Fruit fly (Drosophila melanogaster) whole organism, embryonic: Measurements from ENCODE around the gene Cbl.

Experiments used
- Abd-B ChIP-seq: fragments of 200-800 bp; sonication (Bioruptor generic); optimal IDR thresholded peaks from 2 replicates; lab custom pipeline; 2018; ENCODE audit warnings: missing biosample characterization, mild to moderate bottlenecking, missing genetic modification characterization, moderate library complexity
- Asciz ChIP-seq: fragments of 200-800 bp; sonication (Bioruptor generic); optimal IDR thresholded peaks from 2 replicates; lab custom pipeline; 2017; ENCODE audit warnings: missing biosample characterization, mild to moderate bottlenecking, missing genetic modification characterization, missing genetic modification reagents
- CG10209 ChIP-seq: fragments of 200-800 bp; sonication (Bioruptor generic); optimal IDR thresholded peaks from 3 replicates; lab custom pipeline; 2017; ENCODE audit warnings: missing biosample characterization, mild to moderate bottlenecking, missing genetic modification characterization, missing genetic modification reagents
- CG12391 ChIP-seq: fragments of 200-800 bp; sonication (Bioruptor generic); optimal IDR thresholded peaks from 3 replicates; lab custom pipeline; 2018; ENCODE audit warnings: missing biosample characterization, mild to moderate bottlenecking, missing genetic modification characterization, moderate library complexity
- CG12659 ChIP-seq: fragments of 200-800 bp; sonication (Bioruptor generic); optimal IDR thresholded peaks from 3 replicates; lab custom pipeline; 2017; ENCODE audit warnings: mild to moderate bottlenecking, missing biosample characterization, missing genetic modification reagents, missing genetic modification characterization
- CG13624 ChIP-seq: fragments of 200-800 bp; sonication (Bioruptor generic); optimal IDR thresholded peaks from 2 replicates; lab custom pipeline; 2016; ENCODE audit warnings: missing biosample characterization, missing genetic modification characterization
- CG14014 ChIP-seq: fragments of 200-800 bp; sonication (Bioruptor generic); IDR thresholded peaks from 2 replicates; pipeline ENCODE4 v1.3.6; 2022; ENCODE audit warnings: missing biosample characterization, missing genetic modification characterization
- CG14710 ChIP-seq: fragments of 200-800 bp; sonication (Bioruptor generic); optimal IDR thresholded peaks from 3 replicates; lab custom pipeline; 2019; ENCODE audit warnings: missing biosample characterization, mild to moderate bottlenecking, missing genetic modification characterization, moderate library complexity
- CG15696 ChIP-seq: fragments of 200-800 bp; sonication (Bioruptor generic); optimal IDR thresholded peaks from 2 replicates; lab custom pipeline; 2019; ENCODE audit warnings: missing biosample characterization, mild to moderate bottlenecking, missing genetic modification characterization, moderate library complexity
- CG1602 ChIP-seq: fragments of 200-800 bp; sonication (Bioruptor generic); optimal IDR thresholded peaks from 3 replicates; lab custom pipeline; 2016; ENCODE audit warnings: missing biosample characterization, missing genetic modification characterization
- CG17802 ChIP-seq: fragments of 200-800 bp; sonication (Bioruptor generic); optimal IDR thresholded peaks from 2 replicates; lab custom pipeline; 2018; ENCODE audit warnings: missing biosample characterization, mild to moderate bottlenecking, missing genetic modification characterization, moderate library complexity
- CG18011 ChIP-seq: fragments of 200-800 bp; sonication (Bioruptor generic); optimal IDR thresholded peaks from 2 replicates; lab custom pipeline; 2017; ENCODE audit warnings: missing biosample characterization, missing genetic modification characterization, mild to moderate bottlenecking, moderate library complexity, missing genotype
- CG1832 ChIP-seq: fragments of 200-800 bp; sonication (Bioruptor generic); optimal IDR thresholded peaks from 2 replicates; lab custom pipeline; 2017; ENCODE audit warnings: missing biosample characterization, mild to moderate bottlenecking, missing genetic modification characterization, inconsistent platforms
- CG2129 ChIP-seq: fragments of 200-800 bp; sonication (Bioruptor generic); IDR thresholded peaks from 2 replicates; pipeline ENCODE4 v1.3.6; 2022; ENCODE audit warnings: missing biosample characterization, missing genetic modification characterization; ENCODE audit not compliant: partially characterized antibody
- CG4282 ChIP-seq: fragments of 200-800 bp; sonication (Bioruptor generic); optimal IDR thresholded peaks from 2 replicates; lab custom pipeline; 2016; ENCODE audit warnings: missing biosample characterization, missing genetic modification characterization
- CG5180 ChIP-seq: fragments of 200-800 bp; sonication (Bioruptor generic); optimal IDR thresholded peaks from 3 replicates; lab custom pipeline; 2017; ENCODE audit warnings: missing biosample characterization, missing genetic modification characterization, mild to moderate bottlenecking, moderate library complexity, missing genetic modification reagents
- CG7839 ChIP-seq: fragments of 200-800 bp; sonication (Bioruptor generic); optimal IDR thresholded peaks from 3 replicates; lab custom pipeline; 2018; ENCODE audit warnings: missing biosample characterization, mild to moderate bottlenecking, missing genetic modification characterization, moderate library complexity
- CG7987 ChIP-seq: fragments of 200-800 bp; sonication (Bioruptor generic); optimal IDR thresholded peaks from 2 replicates; lab custom pipeline; 2018; ENCODE audit warnings: missing biosample characterization, mild to moderate bottlenecking, missing genetic modification characterization, moderate library complexity
- CG9215 ChIP-seq: fragments of 200-800 bp; sonication (Bioruptor generic); IDR thresholded peaks from 2 replicates; pipeline ENCODE4 v1.3.6; 2022; ENCODE audit warnings: missing biosample characterization, missing genetic modification characterization
- ERR ChIP-seq: fragments of 200-800 bp; sonication (Bioruptor generic); optimal IDR thresholded peaks from 2 replicates; lab custom pipeline; 2016; ENCODE audit warnings: missing biosample characterization, missing genetic modification characterization
- Hr3 ChIP-seq: fragments of 200-800 bp; sonication (Bioruptor generic); optimal IDR thresholded peaks from 3 replicates; lab custom pipeline; 2016; ENCODE audit warnings: missing biosample characterization, missing genetic modification characterization
- Hr78 ChIP-seq, 2 experiments: fragments of 200-800 bp in 1 of 2; fragments of >200 bp in 1 of 2; sonication (Bioruptor generic) in 1 of 2; optimal IDR thresholded peaks; 2 replicates each; lab custom pipeline; 2017 to 2019; ENCODE audit warnings: missing biosample characterization in 2 of 2, missing genetic modification characterization in 2 of 2, mild to moderate bottlenecking in 1 of 2, moderate library complexity in 1 of 2
- Six4 ChIP-seq: fragments of 200-800 bp; sonication (Bioruptor generic); optimal IDR thresholded peaks from 2 replicates; lab custom pipeline; 2016; ENCODE audit warnings: missing biosample characterization, missing genetic modification characterization
- ab ChIP-seq: fragments of 200-800 bp; sonication (Bioruptor generic); optimal IDR thresholded peaks from 2 replicates; lab custom pipeline; 2016; ENCODE audit warnings: missing biosample characterization, missing genetic modification characterization
- cad ChIP-seq: fragments of >200 bp; optimal IDR thresholded peaks from 2 replicates; lab custom pipeline; 2017; ENCODE audit warnings: missing biosample characterization, missing genetic modification characterization
- eyg ChIP-seq: fragments of 200-800 bp; sonication (Bioruptor generic); optimal IDR thresholded peaks from 3 replicates; lab custom pipeline; 2016; ENCODE audit warnings: missing biosample characterization, missing genetic modification characterization
- fd102C ChIP-seq: fragments of 200-800 bp; sonication (Bioruptor generic); optimal IDR thresholded peaks from 2 replicates; lab custom pipeline; 2018; ENCODE audit warnings: missing biosample characterization, mild to moderate bottlenecking, missing genetic modification characterization, moderate library complexity
- gem ChIP-seq: fragments of 200-800 bp; sonication (Bioruptor generic); optimal IDR thresholded peaks from 2 replicates; lab custom pipeline; 2019; ENCODE audit warnings: missing biosample characterization, mild to moderate bottlenecking, missing genetic modification characterization, moderate library complexity
- hkb ChIP-seq, 2 experiments: fragments of 200-800 bp in 1 of 2; fragments of >200 bp in 1 of 2; sonication (Bioruptor generic) in 1 of 2; IDR thresholded peaks in 1 of 2; optimal IDR thresholded peaks in 1 of 2; 2 replicates each; pipeline versions ENCODE4 v1.3.6 to Lab custom; 2017 to 2022; ENCODE audit warnings: missing biosample characterization in 1 of 2, missing genetic modification characterization in 1 of 2
- ind ChIP-seq: fragments of 200-800 bp; sonication (Bioruptor generic); optimal IDR thresholded peaks from 3 replicates; lab custom pipeline; 2016; ENCODE audit warnings: missing biosample characterization, missing genetic modification characterization
- jigr1 ChIP-seq: fragments of 200-800 bp; sonication (Bioruptor generic); IDR thresholded peaks from 3 replicates; pipeline ENCODE4 v1.3.6; 2022; ENCODE audit warnings: missing biosample characterization, missing genetic modification characterization
- kah ChIP-seq: fragments of 200-800 bp; sonication (Bioruptor generic); optimal IDR thresholded peaks from 2 replicates; lab custom pipeline; 2018; ENCODE audit warnings: missing biosample characterization, mild to moderate bottlenecking, missing genetic modification characterization
- nerfin-1 ChIP-seq: fragments of 200-800 bp; sonication (Bioruptor generic); optimal IDR thresholded peaks from 3 replicates; lab custom pipeline; 2019; ENCODE audit warnings: missing biosample characterization, mild to moderate bottlenecking, missing genetic modification characterization, moderate library complexity
- pnt ChIP-seq: fragments of 200-800 bp; sonication (Bioruptor generic); optimal IDR thresholded peaks from 3 replicates; lab custom pipeline; 2016; ENCODE audit warnings: missing biosample characterization, missing genetic modification characterization
- rib ChIP-seq: fragments of 200-800 bp; sonication (Bioruptor generic); IDR thresholded peaks from 2 replicates; pipeline ENCODE4 v1.3.6; 2022; ENCODE audit warnings: missing biosample characterization, missing genetic modification characterization
- scrt ChIP-seq: fragments of 200-800 bp; sonication (Bioruptor generic); optimal IDR thresholded peaks from 2 replicates; lab custom pipeline; 2018; ENCODE audit warnings: missing biosample characterization, mild to moderate bottlenecking, missing genetic modification characterization, moderate library complexity
- slbo ChIP-seq: fragments of 200-800 bp; sonication (Bioruptor generic); IDR thresholded peaks from 2 replicates; pipeline ENCODE4 v1.3.6; 2022; ENCODE audit warnings: missing biosample characterization, missing genetic modification characterization
- sqz ChIP-seq: fragments of 200-800 bp; sonication (Bioruptor generic); optimal IDR thresholded peaks from 3 replicates; lab custom pipeline; 2018; ENCODE audit warnings: missing biosample characterization, mild to moderate bottlenecking, missing genetic modification characterization
- tx ChIP-seq: fragments of 200-800 bp; sonication (Bioruptor generic); optimal IDR thresholded peaks from 2 replicates; lab custom pipeline; 2016; ENCODE audit warnings: missing biosample characterization, missing genetic modification characterization
- vfl ChIP-seq: fragments of 200-800 bp; sonication (Bioruptor generic); optimal IDR thresholded peaks from 2 replicates; lab custom pipeline; 2016; ENCODE audit warnings: missing biosample characterization, missing genetic modification characterization

Cbl gene

dm6 chr3L:8461229-8462004, 36.7 kb downstream of the Cbl start (continued):
- TF ChIP-seq eyg (GFP tag; lab: Kevin White, UChicago) (no peak), CG9215 (no peak), CG14014 (GFP tag; lab: Robert Waterston, UW) (no peak), CG12391 (tag; lab: Kevin White, UChicago) (peak; percentile 8), CG5180 (no peak), CG7839 (no peak), CG1832 (GFP tag; lab: Kevin White, UChicago) (no peak), fd102C (GFP tag; lab: Kevin White, UChicago) (no peak), Six4 (GFP tag; lab: Kevin White, UChicago) (no peak), CG12659 (GFP tag; lab: Kevin White, UChicago) (no peak), pnt (GFP tag; lab: Kevin White, UChicago) (no peak), CG1602 (GFP tag; lab: Kevin White, UChicago) (no peak), CG7987 (GFP tag; lab: Kevin White, UChicago) (no peak), ab (GFP tag; lab: Kevin White, UChicago) (no peak), Abd-B (no peak), Hr3 (GFP tag; lab: Kevin White, UChicago) (no peak), Asciz (GFP tag; lab: Kevin White, UChicago) (no peak), CG4282 (GFP tag; lab: Kevin White, UChicago) (no peak), scrt (GFP tag; lab: Kevin White, UChicago) (no peak), CG13624 (GFP tag; lab: Kevin White, UChicago) (no peak), gem (tag; lab: Kevin White, UChicago) (no peak), CG18011 (no peak), ERR (GFP tag; lab: Kevin White, UChicago) (no peak), rib (GFP tag; lab: Robert Waterston, UW) (no peak), ind (no peak), CG17802 (tag; lab: Kevin White, UChicago) (no peak), sqz (GFP tag; lab: Kevin White, UChicago) (peak; percentile 8), kah (GFP tag; lab: Kevin White, UChicago) (no peak), tx (no peak), CG10209 (GFP tag; lab: Kevin White, UChicago) (no peak), CG2129 (GFP tag; lab: Robert Waterston, UW) (no peak), hkb (optimal IDR thresholded peaks at IDR 0.05; lab: Kevin White, UChicago) (no peak), hkb (GFP tag; IDR thresholded peaks at IDR 0.05; lab: Robert Waterston, UW) (no peak), nerfin-1 (tag; lab: Kevin White, UChicago) (no peak), CG15696 (tag; lab: Kevin White, UChicago) (no peak), cad (GFP tag; lab: Kevin White, UChicago) (no peak), Hr78 (GFP tag; optimal IDR thresholded peaks at IDR 0.05; lab: Kevin White, UChicago) (no peak), CG14710 (tag; lab: Kevin White, UChicago) (no peak), jigr1 (GFP tag; lab: Robert Waterston, UW) (no peak), slbo (GFP tag; lab: Robert Waterston, UW) (no peak), vfl (GFP tag; lab: Kevin White, UChicago) (no peak)
